Fruit fly (Drosophila melanogaster) whole organism, embryonic: ENCODE results near the gene Brms1.
A peak's percentile ranks its signal among the peaks of the same experiment; 100 is the strongest.

ENCODE experiments used
- ATbp ChIP-seq: fragments of 200-800 bp; sonication (Bioruptor generic); optimal IDR thresholded peaks from 2 replicates; lab custom pipeline; 2017; ENCODE audit warnings: missing biosample characterization, mild to moderate bottlenecking, missing genetic modification characterization, missing genetic modification reagents
- B-H1 ChIP-seq: fragments of 200-800 bp; sonication (Bioruptor generic); IDR thresholded peaks from 3 replicates; pipeline ENCODE4 v1.3.6; 2022; ENCODE audit warnings: missing biosample characterization, missing genetic modification characterization
- BtbVII ChIP-seq: fragments of 200-800 bp; sonication (Bioruptor generic); optimal IDR thresholded peaks from 3 replicates; lab custom pipeline; 2017; ENCODE audit warnings: missing biosample characterization, mild to moderate bottlenecking, missing genetic modification characterization
- CG10209 ChIP-seq: fragments of 200-800 bp; sonication (Bioruptor generic); optimal IDR thresholded peaks from 3 replicates; lab custom pipeline; 2017; ENCODE audit warnings: missing biosample characterization, mild to moderate bottlenecking, missing genetic modification characterization, missing genetic modification reagents
- CG10366 ChIP-seq: fragments of 200-800 bp; sonication (Bioruptor generic); IDR thresholded peaks from 2 replicates; pipeline ENCODE4 v1.3.6; 2022; ENCODE audit warnings: missing biosample characterization, missing genetic modification characterization
- CG11093 ChIP-seq: fragments of 200-800 bp; sonication (Bioruptor generic); IDR thresholded peaks from 3 replicates; pipeline ENCODE4 v1.3.6; 2022; ENCODE audit warnings: missing biosample characterization, missing genetic modification characterization
- CG11504 ChIP-seq: fragments of 200-800 bp; sonication (Bioruptor generic); optimal IDR thresholded peaks from 3 replicates; lab custom pipeline; 2019; ENCODE audit warnings: missing biosample characterization, mild to moderate bottlenecking, missing genetic modification characterization, moderate library complexity
- CG12659 ChIP-seq: fragments of 200-800 bp; sonication (Bioruptor generic); optimal IDR thresholded peaks from 3 replicates; lab custom pipeline; 2017; ENCODE audit warnings: mild to moderate bottlenecking, missing biosample characterization, missing genetic modification reagents, missing genetic modification characterization
- CG12769 ChIP-seq: fragments of 200-800 bp; sonication (Bioruptor generic); optimal IDR thresholded peaks from 2 replicates; lab custom pipeline; 2019; ENCODE audit warnings: missing biosample characterization, mild to moderate bottlenecking, missing genetic modification characterization, moderate library complexity
- CG13296 ChIP-seq: fragments of 200-800 bp; sonication (Bioruptor generic); optimal IDR thresholded peaks from 3 replicates; lab custom pipeline; 2018; ENCODE audit warnings: missing biosample characterization, mild to moderate bottlenecking, missing genetic modification characterization
- CG15514 ChIP-seq: fragments of 200-800 bp; sonication (Bioruptor generic); optimal IDR thresholded peaks from 3 replicates; lab custom pipeline; 2017; ENCODE audit warnings: missing biosample characterization, missing genetic modification characterization, mild to moderate bottlenecking, moderate library complexity, missing genetic modification reagents
- CG1602 ChIP-seq: fragments of 200-800 bp; sonication (Bioruptor generic); optimal IDR thresholded peaks from 3 replicates; lab custom pipeline; 2016; ENCODE audit warnings: missing biosample characterization, missing genetic modification characterization
- CG16863 ChIP-seq: fragments of 200-800 bp; sonication (Bioruptor generic); optimal IDR thresholded peaks from 3 replicates; lab custom pipeline; 2016; ENCODE audit warnings: missing biosample characterization, missing genetic modification characterization
- CG17359 ChIP-seq: fragments of 200-800 bp; sonication (Bioruptor generic); optimal IDR thresholded peaks from 3 replicates; lab custom pipeline; 2018; ENCODE audit warnings: missing biosample characterization, mild to moderate bottlenecking, missing genetic modification characterization, moderate library complexity
- CG1832 ChIP-seq: fragments of 200-800 bp; sonication (Bioruptor generic); optimal IDR thresholded peaks from 2 replicates; lab custom pipeline; 2017; ENCODE audit warnings: missing biosample characterization, mild to moderate bottlenecking, missing genetic modification characterization, inconsistent platforms
- CG2120 ChIP-seq: fragments of 200-800 bp; sonication (Bioruptor generic); optimal IDR thresholded peaks from 3 replicates; lab custom pipeline; 2016; ENCODE audit warnings: missing biosample characterization, missing genetic modification characterization
- CG2678 ChIP-seq: fragments of 200-800 bp; sonication (Bioruptor generic); optimal IDR thresholded peaks from 3 replicates; lab custom pipeline; 2019; ENCODE audit warnings: missing biosample characterization, mild to moderate bottlenecking, missing genetic modification characterization, moderate library complexity
- CG3847 ChIP-seq: fragments of 200-800 bp; sonication (Bioruptor generic); IDR thresholded peaks from 2 replicates; pipeline ENCODE4 v1.3.6; 2022; ENCODE audit warnings: missing biosample characterization, missing genetic modification characterization
- CG6272 ChIP-seq: fragments of 200-800 bp; sonication (Bioruptor generic); IDR thresholded peaks from 2 replicates; pipeline ENCODE4 v1.3.6; 2022; ENCODE audit warnings: missing biosample characterization, missing genetic modification characterization
- CG8290 ChIP-seq, 3 experiments: fragments of 200-800 bp; sonication (Bioruptor generic); optimal IDR thresholded peaks; 2 replicates each; lab custom pipeline; 2016 to 2019; ENCODE audit warnings: missing biosample characterization in 3 of 3, missing genetic modification characterization in 3 of 3, mild to moderate bottlenecking in 2 of 3, moderate library complexity in 1 of 3
- CG8765 ChIP-seq: fragments of 200-800 bp; sonication (Bioruptor generic); IDR thresholded peaks from 2 replicates; pipeline ENCODE4 v1.3.6; 2022; ENCODE audit warnings: missing biosample characterization, missing genetic modification characterization
- CG9797 ChIP-seq: fragments of 200-800 bp; sonication (Bioruptor generic); optimal IDR thresholded peaks from 3 replicates; lab custom pipeline; 2018; ENCODE audit warnings: missing biosample characterization, mild to moderate bottlenecking, missing genetic modification characterization
- CG9817 ChIP-seq: fragments of 200-800 bp; sonication (Bioruptor generic); optimal IDR thresholded peaks from 2 replicates; lab custom pipeline; 2018; ENCODE audit warnings: missing biosample characterization, mild to moderate bottlenecking, missing genetic modification characterization, moderate library complexity
- Dbx ChIP-seq: fragments of 200-800 bp; sonication (Bioruptor generic); IDR thresholded peaks from 3 replicates; pipeline ENCODE4 v1.3.6; 2022; ENCODE audit warnings: missing biosample characterization, missing genetic modification characterization
- Dll ChIP-seq: fragments of 200-800 bp; sonication (Bioruptor generic); IDR thresholded peaks from 4 replicates; pipeline ENCODE4 v1.3.6; 2022; ENCODE audit warnings: missing biosample characterization, missing genetic modification characterization; ENCODE audit not compliant: partially characterized antibody
- E2f2 ChIP-seq: fragments of 200-800 bp; sonication (Bioruptor generic); IDR thresholded peaks from 2 replicates; pipeline ENCODE4 v1.3.6; 2022; ENCODE audit warnings: missing biosample characterization, missing genetic modification characterization
- H15 ChIP-seq: fragments of 200-800 bp; sonication (Bioruptor generic); IDR thresholded peaks from 3 replicates; pipeline ENCODE4 v1.3.6; 2022; ENCODE audit warnings: missing biosample characterization, missing genetic modification characterization
- H2.0 ChIP-seq: fragments of 200-800 bp; sonication (Bioruptor generic); IDR thresholded peaks from 2 replicates; pipeline ENCODE4 v1.3.6; 2022; ENCODE audit warnings: missing biosample characterization, missing genetic modification characterization
- Hey ChIP-seq: fragments of 200-800 bp; sonication (Bioruptor generic); optimal IDR thresholded peaks from 3 replicates; lab custom pipeline; 2018; ENCODE audit warnings: missing biosample characterization, mild to moderate bottlenecking, missing genetic modification characterization
- Hmr ChIP-seq: fragments of 200-800 bp; sonication (Bioruptor generic); optimal IDR thresholded peaks from 3 replicates; lab custom pipeline; 2017; ENCODE audit warnings: mild to moderate bottlenecking, missing biosample characterization, missing genetic modification reagents, missing genetic modification characterization
- Sry-δ ChIP-seq: fragments of 200-800 bp; sonication (Bioruptor generic); optimal IDR thresholded peaks from 2 replicates; lab custom pipeline; 2016; ENCODE audit warnings: missing biosample characterization, missing genetic modification characterization
- ara ChIP-seq: fragments of 200-800 bp; sonication (Bioruptor generic); IDR thresholded peaks from 2 replicates; pipeline ENCODE4 v1.3.6; 2022; ENCODE audit warnings: missing biosample characterization, missing genetic modification characterization
- chinmo ChIP-seq: fragments of 200-800 bp; sonication (Bioruptor generic); IDR thresholded peaks from 4 replicates; pipeline ENCODE4 v1.3.6; 2022; ENCODE audit warnings: missing biosample characterization, missing genetic modification characterization; ENCODE audit not compliant: partially characterized antibody
- crol ChIP-seq: fragments of 200-800 bp; sonication (Bioruptor generic); IDR thresholded peaks from 2 replicates; pipeline ENCODE4 v1.3.6; 2022; ENCODE audit warnings: missing biosample characterization, missing genetic modification characterization
- dan ChIP-seq: fragments of 200-800 bp; sonication (Bioruptor generic); IDR thresholded peaks from 2 replicates; pipeline ENCODE4 v1.3.6; 2022; ENCODE audit warnings: missing biosample characterization, missing genetic modification characterization
- en ChIP-seq: fragments of 200-800 bp; sonication (Bioruptor generic); optimal IDR thresholded peaks from 2 replicates; lab custom pipeline; 2016; ENCODE audit warnings: missing biosample characterization, missing genetic modification characterization
- jigr1 ChIP-seq: fragments of 200-800 bp; sonication (Bioruptor generic); IDR thresholded peaks from 3 replicates; pipeline ENCODE4 v1.3.6; 2022; ENCODE audit warnings: missing biosample characterization, missing genetic modification characterization
- knrl ChIP-seq: fragments of 200-800 bp; sonication (Bioruptor generic); IDR thresholded peaks from 3 replicates; pipeline ENCODE4 v1.3.6; 2022; ENCODE audit warnings: missing biosample characterization, missing genetic modification characterization; ENCODE audit not compliant: partially characterized antibody
- lov ChIP-seq, 2 experiments: fragments of 200-800 bp in 1 of 2; fragments of >200 bp in 1 of 2; sonication (Bioruptor generic) in 1 of 2; IDR thresholded peaks in 1 of 2; optimal IDR thresholded peaks in 1 of 2; 2 replicates in 1 of 2; 3 replicates in 1 of 2; pipeline versions ENCODE4 v1.3.6 to Lab custom; 2017 to 2022; ENCODE audit warnings: missing biosample characterization in 1 of 2, missing genetic modification characterization in 1 of 2
- pita ChIP-seq: fragments of 200-800 bp; sonication (Bioruptor generic); optimal IDR thresholded peaks from 2 replicates; lab custom pipeline; 2017; ENCODE audit warnings: missing biosample characterization, mild to moderate bottlenecking, missing genetic modification characterization
- sc ChIP-seq, 3 experiments: fragments of >200 bp in 2 of 3; fragments of 200-800 bp in 1 of 3; sonication (Bioruptor generic) in 1 of 3; optimal IDR thresholded peaks; 2 replicates in 2 of 3; 3 replicates in 1 of 3; lab custom pipeline; 2017; ENCODE audit warnings: mild to moderate bottlenecking in 1 of 3, missing biosample characterization in 1 of 3, missing genetic modification characterization in 1 of 3, missing genetic modification reagents in 1 of 3
- sisA ChIP-seq: fragments of 200-800 bp; sonication (Bioruptor generic); IDR thresholded peaks from 2 replicates; pipeline ENCODE4 v1.3.6; 2022; ENCODE audit warnings: missing biosample characterization, missing genetic modification characterization
- tap ChIP-seq: fragments of 200-800 bp; optimal IDR thresholded peaks from 3 replicates; lab custom pipeline; 2019; ENCODE audit warnings: missing biosample characterization, mild to moderate bottlenecking, missing genetic modification characterization, moderate library complexity
- unpg ChIP-seq: fragments of 200-800 bp; sonication (Bioruptor generic); optimal IDR thresholded peaks from 3 replicates; lab custom pipeline; 2018; ENCODE audit warnings: missing biosample characterization, mild to moderate bottlenecking, missing genetic modification characterization, moderate library complexity
- yki ChIP-seq: fragments of >200 bp; optimal IDR thresholded peaks from 3 replicates; lab custom pipeline; 2018
- zfh1 ChIP-seq: fragments of 200-800 bp; sonication (Bioruptor generic); IDR thresholded peaks from 3 replicates; pipeline ENCODE4 v1.3.6; 2022; ENCODE audit warnings: missing biosample characterization, missing genetic modification characterization

Brms1 gene

dm6 chrX:12925426-12926256 lies 16.2 kb upstream of the Brms1 start (continued):
- TF ChIP-seq jigr1 (GFP tag; lab: Robert Waterston, UW), result peak; percentile 60; the same call in 1 of the 3 replicates
- peak; percentile 46 for TF ChIP-seq tap
- TF ChIP-seq CG2120 (GFP tag; lab: Kevin White, UChicago), result no peak
- TF ChIP-seq sisA (GFP tag; lab: Robert Waterston, UW), result peak; percentile 69; the same call in 1 of the 2 replicates
- TF ChIP-seq E2f2, result peak; percentile 62
- TF ChIP-seq crol (GFP tag; lab: Robert Waterston, UW), result 0 out of 2 replicates have a peak, but pooled peaks have one; percentile 25
- TF ChIP-seq CG12659, result peak; percentile 29
- no peak for TF ChIP-seq knrl (GFP tag; lab: Robert Waterston, UW)
- no peak for TF ChIP-seq Sry-δ (GFP tag; lab: Kevin White, UChicago)
- TF ChIP-seq CG3847 (GFP tag; lab: Robert Waterston, UW), result peak; percentile 46; the same call in 1 of the 2 replicates
- peak; percentile 50 for TF ChIP-seq ATbp (GFP tag; lab: Kevin White, UChicago)
- no peak for TF ChIP-seq Hey
- TF ChIP-seq unpg, result peak; percentile 22
- peak; percentile 38 for TF ChIP-seq BtbVII (GFP tag; lab: Kevin White, UChicago)
- no peak for TF ChIP-seq pita (GFP tag; lab: Kevin White, UChicago)
- TF ChIP-seq CG16863 (GFP tag; lab: Kevin White, UChicago), result no peak
- peak; percentile 39 for TF ChIP-seq CG8290 (GFP tag; optimal IDR thresholded peaks at IDR 0.05; lab: Kevin White, UChicago)
- TF ChIP-seq CG8290 (tag; optimal IDR thresholded peaks at IDR 0.05; lab: Kevin White, UChicago), result no peak
- TF ChIP-seq CG10209 (GFP tag; lab: Kevin White, UChicago), result peak; percentile 51
- peak; percentile 80 for TF ChIP-seq ara
- peak; percentile 85 for TF ChIP-seq CG2678 (tag; lab: Kevin White, UChicago)
- peak; percentile 73 for TF ChIP-seq yki (lab: Kevin White, UChicago)
- TF ChIP-seq Hmr (GFP tag; lab: Kevin White, UChicago), result peak; percentile 60
- 0 out of 2 replicates have a peak, but pooled peaks have one; percentile 10 for TF ChIP-seq dan
- TF ChIP-seq CG9797 (GFP tag; lab: Kevin White, UChicago), result no peak
- 0 out of 4 replicates have a peak, but pooled peaks have one; percentile 48 for TF ChIP-seq chinmo
- TF ChIP-seq Dll (GFP tag; lab: Robert Waterston, UW), result no peak
- TF ChIP-seq CG9817 (tag; lab: Kevin White, UChicago), result no peak
- peak; percentile 29 for TF ChIP-seq CG1832 (GFP tag; lab: Kevin White, UChicago)
- no peak for TF ChIP-seq sc (optimal IDR thresholded peaks at IDR 0.05; lab: Kevin White, UChicago)
- TF ChIP-seq sc (GFP tag; optimal IDR thresholded peaks at IDR 0.05; lab: Kevin White, UChicago), result peak; percentile 40
- peak; percentile 21 for TF ChIP-seq CG15514 (GFP tag; lab: Kevin White, UChicago)
- peak; percentile 41 for TF ChIP-seq CG13296 (GFP tag; lab: Kevin White, UChicago)
- TF ChIP-seq CG6272 (GFP tag; lab: Robert Waterston, UW), result peak; percentile 65; the same call in 1 of the 2 replicates
- TF ChIP-seq zfh1 (GFP tag; lab: Robert Waterston, UW), result peak; percentile 67
- TF ChIP-seq Dbx (GFP tag; lab: Robert Waterston, UW), result peak; percentile 54; the same call in 1 of the 3 replicates
- peak; percentile 56 for TF ChIP-seq B-H1
- peak; percentile 65; the same call in 2 of the 3 replicates for TF ChIP-seq CG11093 (GFP tag; lab: Robert Waterston, UW)
- peak; percentile 29 for TF ChIP-seq CG1602 (GFP tag; lab: Kevin White, UChicago)
- no peak for TF ChIP-seq en (GFP tag; lab: Kevin White, UChicago)
- no peak for TF ChIP-seq CG8765 (GFP tag; lab: Robert Waterston, UW)
- TF ChIP-seq CG12769 (tag; lab: Kevin White, UChicago), result no peak
- 0 out of 3 replicates have a peak, but pooled peaks have one; percentile 51 for TF ChIP-seq H15 (GFP tag; lab: Robert Waterston, UW)
- peak; percentile 53 for TF ChIP-seq CG17359 (tag; lab: Kevin White, UChicago)
- TF ChIP-seq CG10366, result peak; percentile 60
- no peak for TF ChIP-seq lov (optimal IDR thresholded peaks at IDR 0.05; lab: Kevin White, UChicago)
- no peak for TF ChIP-seq lov (GFP tag; IDR thresholded peaks at IDR 0.05; lab: Robert Waterston, UW)
- TF ChIP-seq CG11504, result peak; percentile 81
- TF ChIP-seq H2.0, result peak; percentile 65
